Worm (Caenorhabditis elegans) whole organism, mixed stage, embryonic: ENCODE data around the gene F36H1.12.
A peak's percentile ranks its signal among the peaks of the same experiment; 100 is the strongest.

Source experiments
- M03D4.4 ChIP-seq: sonication (generic microtip); optimal IDR thresholded peaks from 2 replicates; lab custom pipeline; 2017; ENCODE audit warnings: mild to moderate bottlenecking, missing genetic modification characterization, missing compliant biosample characterization
- bed-3 ChIP-seq: fragments of 200-800 bp; sonication (Bioruptor generic); optimal IDR thresholded peaks from 3 replicates; lab custom pipeline; 2018; ENCODE audit warnings: mild to moderate bottlenecking, missing genetic modification characterization, moderate library complexity, missing compliant biosample characterization
- blmp-1 ChIP-seq: fragments of 150-350 bp; optimal IDR thresholded peaks from 2 replicates; lab custom pipeline; 2014; ENCODE audit warnings: missing biosample characterization, missing genetic modification characterization
- ceh-39 ChIP-seq: fragments of 150-350 bp; optimal IDR thresholded peaks from 2 replicates; lab custom pipeline; 2014; ENCODE audit warnings: missing biosample characterization, missing genetic modification characterization
- ceh-43 ChIP-seq: fragments of 200-800 bp; sonication (Bioruptor generic); optimal IDR thresholded peaks from 2 replicates; lab custom pipeline; 2018; ENCODE audit warnings: mild to moderate bottlenecking, missing genetic modification characterization, moderate library complexity, missing compliant biosample characterization
- ceh-83 ChIP-seq: fragments of 200-800 bp; sonication (Bioruptor generic); optimal IDR thresholded peaks from 2 replicates; lab custom pipeline; 2018; ENCODE audit warnings: mild to moderate bottlenecking, missing genetic modification characterization, missing compliant biosample characterization
- ces-1 ChIP-seq: fragments of 150-350 bp; optimal IDR thresholded peaks from 2 replicates; lab custom pipeline; 2014; ENCODE audit warnings: missing biosample characterization, missing genetic modification reagents, missing genetic modification characterization
- cnd-1 ChIP-seq: fragments of 200-800 bp; sonication (Bioruptor generic); optimal IDR thresholded peaks from 2 replicates; lab custom pipeline; 2018; ENCODE audit warnings: mild to moderate bottlenecking, missing genetic modification characterization, missing compliant biosample characterization
- drap-1 ChIP-seq: fragments of 200-800 bp; sonication (Bioruptor generic); optimal IDR thresholded peaks from 3 replicates; lab custom pipeline; 2018; ENCODE audit warnings: mild to moderate bottlenecking, missing genetic modification characterization, missing compliant biosample characterization
- elt-1 ChIP-seq: sonication (generic microtip); optimal IDR thresholded peaks from 2 replicates; lab custom pipeline; 2017; ENCODE audit warnings: missing genetic modification characterization, mild to moderate bottlenecking, missing compliant biosample characterization, antibody characterized with exemption, moderate library complexity, borderline replicate concordance; ENCODE audit not compliant: insufficient read depth
- elt-3 ChIP-seq: fragments of 150-350 bp; optimal IDR thresholded peaks from 2 replicates; lab custom pipeline; 2014; ENCODE audit warnings: missing biosample characterization, missing genetic modification characterization
- flh-1 ChIP-seq: fragments of 200-800 bp; sonication (Bioruptor generic); optimal IDR thresholded peaks from 2 replicates; lab custom pipeline; 2018; ENCODE audit warnings: mild to moderate bottlenecking, missing genetic modification characterization, moderate library complexity, missing compliant biosample characterization
- ham-2 ChIP-seq: fragments of 200-800 bp; sonication (Bioruptor generic); optimal IDR thresholded peaks from 2 replicates; lab custom pipeline; 2018; ENCODE audit warnings: mild to moderate bottlenecking, missing genetic modification characterization, missing compliant biosample characterization
- hlh-1 ChIP-seq: fragments of 150-350 bp; optimal IDR thresholded peaks from 2 replicates; lab custom pipeline; 2014; ENCODE audit warnings: missing biosample characterization, missing genetic modification reagents, missing genetic modification characterization
- lin-13 ChIP-seq: fragments of 150-350 bp; optimal IDR thresholded peaks from 2 replicates; lab custom pipeline; 2014; ENCODE audit warnings: missing biosample characterization, missing genetic modification characterization
- lsy-2 ChIP-seq: fragments of 150-350 bp; optimal IDR thresholded peaks from 2 replicates; lab custom pipeline; 2014; ENCODE audit warnings: missing biosample characterization, missing genetic modification characterization
- mab-5 ChIP-seq: fragments of 150-350 bp; optimal IDR thresholded peaks from 2 replicates; lab custom pipeline; 2014; ENCODE audit warnings: missing biosample characterization, missing genetic modification characterization
- mep-1 ChIP-seq: fragments of 150-350 bp; optimal IDR thresholded peaks from 2 replicates; lab custom pipeline; 2017; ENCODE audit warnings: missing biosample characterization, missing genetic modification reagents, missing genetic modification characterization, inconsistent platforms
- mls-2 ChIP-seq: sonication (generic microtip); optimal IDR thresholded peaks from 2 replicates; lab custom pipeline; 2016; ENCODE audit warnings: mild to moderate bottlenecking, missing genetic modification characterization, moderate library complexity, missing compliant biosample characterization
- nhr-12 ChIP-seq: fragments of 150-350 bp; optimal IDR thresholded peaks from 2 replicates; lab custom pipeline; 2014; ENCODE audit warnings: missing biosample characterization, missing genetic modification characterization
- nhr-2 ChIP-seq: fragments of 150-350 bp; optimal IDR thresholded peaks from 2 replicates; lab custom pipeline; 2014; ENCODE audit warnings: missing biosample characterization, missing genetic modification characterization
- nhr-237 ChIP-seq: fragments of 150-350 bp; optimal IDR thresholded peaks from 2 replicates; lab custom pipeline; 2014; ENCODE audit warnings: missing biosample characterization, missing genetic modification characterization
- nhr-28 ChIP-seq: fragments of 150-350 bp; optimal IDR thresholded peaks from 2 replicates; lab custom pipeline; 2014; ENCODE audit warnings: missing biosample characterization, missing genetic modification characterization
- sem-2 ChIP-seq: fragments of 200-800 bp; sonication (Bioruptor generic); optimal IDR thresholded peaks from 2 replicates; lab custom pipeline; 2018; ENCODE audit warnings: mild to moderate bottlenecking, missing genetic modification characterization, missing compliant biosample characterization
- snpc-4 ChIP-seq: fragments of 150-350 bp; optimal IDR thresholded peaks from 2 replicates; lab custom pipeline; 2014; ENCODE audit warnings: missing biosample characterization, missing genetic modification characterization
- sptf-1 ChIP-seq: sonication (generic microtip); optimal IDR thresholded peaks from 2 replicates; lab custom pipeline; 2017; ENCODE audit warnings: mild to moderate bottlenecking, missing genetic modification characterization, moderate library complexity, missing compliant biosample characterization
- tbx-8 ChIP-seq: fragments of 200-800 bp; sonication (Bioruptor generic); optimal IDR thresholded peaks from 2 replicates; lab custom pipeline; 2018; ENCODE audit warnings: mild to moderate bottlenecking, missing genetic modification characterization, moderate library complexity, missing compliant biosample characterization
- unc-120 ChIP-seq: sonication (generic microtip); optimal IDR thresholded peaks from 2 replicates; lab custom pipeline; 2017; ENCODE audit warnings: missing genetic modification characterization, missing compliant biosample characterization; ENCODE audit not compliant: poor library complexity, severe bottlenecking
- unc-39 ChIP-seq: fragments of 150-350 bp; optimal IDR thresholded peaks from 2 replicates; lab custom pipeline; 2014; ENCODE audit warnings: missing biosample characterization, missing genetic modification characterization
- unc-62 ChIP-seq: fragments of 150-350 bp; optimal IDR thresholded peaks from 2 replicates; lab custom pipeline; 2014; ENCODE audit warnings: missing biosample characterization, missing genetic modification reagents, missing genetic modification characterization
- zip-8 ChIP-seq: fragments of 150-350 bp; optimal IDR thresholded peaks from 2 replicates; lab custom pipeline; 2014; ENCODE audit warnings: missing biosample characterization, missing genetic modification characterization
- ztf-11 ChIP-seq: fragments of 150-350 bp; optimal IDR thresholded peaks from 2 replicates; lab custom pipeline; 2014; ENCODE audit warnings: missing biosample characterization, missing genetic modification characterization

The F36H1.12 gene

DNA sequence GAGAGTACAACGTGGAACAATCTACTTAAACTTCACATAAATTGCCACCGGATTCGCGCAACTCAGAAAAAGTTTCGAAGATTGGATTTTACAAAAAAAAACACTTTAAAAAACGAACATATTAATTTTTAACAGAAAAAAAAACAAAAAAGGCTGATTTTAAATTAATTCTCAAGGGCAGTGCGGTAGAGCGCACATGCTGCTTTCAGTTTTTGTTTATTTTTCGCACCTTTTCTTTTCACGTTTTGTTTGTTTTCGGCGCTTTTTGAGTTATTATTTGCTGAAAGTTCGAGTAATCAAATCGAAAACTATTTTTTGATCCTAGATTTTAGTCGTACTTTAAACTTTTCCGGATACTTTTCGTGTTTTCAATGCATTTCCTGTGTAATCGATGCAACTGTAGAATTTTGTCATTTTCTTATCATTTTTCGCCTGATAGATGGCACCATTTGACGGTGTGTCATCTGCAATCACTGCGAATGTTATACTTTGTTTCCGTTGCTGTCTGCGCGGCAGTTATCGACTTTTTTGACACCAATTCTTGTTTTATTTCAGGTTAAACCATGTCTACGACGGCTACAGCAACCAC is 33.4 kb downstream of the F36H1.12 start, which contains the start of gene F13H10.8:
F13H10.8 (plus strand) TSS at position 556 of the 589 bp plus-strand sequence.
- TF ChIP-seq blmp-1 (tag; lab: Kevin White, UChicago), result no peak
- TF ChIP-seq lin-13 (tag; lab: Kevin White, UChicago), result no peak
- no peak for TF ChIP-seq ham-2 (GFP tag; lab: Kevin White, UChicago)
- TF ChIP-seq drap-1, result no peak
- no peak for TF ChIP-seq unc-62 (GFP tag; lab: Kevin White, UChicago)
- peak; percentile 38 for TF ChIP-seq mep-1 (tag; lab: Kevin White, UChicago)
- TF ChIP-seq flh-1 (GFP tag; lab: Kevin White, UChicago), result no peak
- TF ChIP-seq mls-2 (tag; lab: Kevin White, UChicago), result no peak
- TF ChIP-seq nhr-237 (tag; lab: Kevin White, UChicago), result no peak
- no peak for TF ChIP-seq nhr-28
- TF ChIP-seq cnd-1 (tag; lab: Kevin White, UChicago), result no peak
- TF ChIP-seq ces-1, result peak; percentile 76
- no peak for TF ChIP-seq ztf-11 (tag; lab: Kevin White, UChicago)
- TF ChIP-seq lsy-2 (tag; lab: Kevin White, UChicago), result peak; percentile 7
- no peak for TF ChIP-seq nhr-2 (tag; lab: Kevin White, UChicago)

DNA sequence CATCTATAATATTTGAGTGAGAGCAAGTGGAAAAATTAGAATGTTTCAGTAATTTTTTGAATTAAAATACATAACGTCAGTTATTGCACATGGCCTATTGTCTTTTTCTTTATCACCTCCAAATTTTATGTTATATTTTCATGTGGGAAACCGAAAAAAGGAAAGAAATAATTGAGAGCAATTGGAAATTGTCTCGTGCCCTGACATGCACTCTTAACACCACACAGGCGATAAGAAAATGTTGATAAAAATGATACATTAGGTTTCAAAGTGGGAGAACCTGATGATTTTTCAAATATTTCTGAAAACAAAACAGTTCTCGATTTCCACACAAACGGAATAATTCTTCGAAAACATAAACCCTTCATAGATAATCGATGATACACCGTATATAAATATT is 37.6 kb downstream of the F36H1.12 start, which contains the start of gene F13H10.3:
F13H10.3 (minus strand) TSS at position 73 of the 400 bp plus-strand sequence.
- TF ChIP-seq zip-8 (tag; lab: Kevin White, UChicago) (no peak), M03D4.4 (tag; lab: Kevin White, UChicago) (no peak), nhr-28 (no peak), blmp-1 (tag; lab: Kevin White, UChicago) (no peak), ceh-83 (no peak), unc-120 (tag; lab: Kevin White, UChicago) (no peak), hlh-1 (no peak), snpc-4 (tag; lab: Kevin White, UChicago) (no peak), ceh-43 (no peak), tbx-8 (GFP tag; lab: Kevin White, UChicago) (no peak), cnd-1 (tag; lab: Kevin White, UChicago) (no peak), sem-2 (no peak), elt-1 (tag; lab: Kevin White, UChicago) (no peak), mab-5 (tag; lab: Kevin White, UChicago) (no peak), flh-1 (GFP tag; lab: Kevin White, UChicago) (no peak), sptf-1 (no peak), nhr-2 (tag; lab: Kevin White, UChicago) (no peak), lin-13 (tag; lab: Kevin White, UChicago) (no peak)

DNA sequence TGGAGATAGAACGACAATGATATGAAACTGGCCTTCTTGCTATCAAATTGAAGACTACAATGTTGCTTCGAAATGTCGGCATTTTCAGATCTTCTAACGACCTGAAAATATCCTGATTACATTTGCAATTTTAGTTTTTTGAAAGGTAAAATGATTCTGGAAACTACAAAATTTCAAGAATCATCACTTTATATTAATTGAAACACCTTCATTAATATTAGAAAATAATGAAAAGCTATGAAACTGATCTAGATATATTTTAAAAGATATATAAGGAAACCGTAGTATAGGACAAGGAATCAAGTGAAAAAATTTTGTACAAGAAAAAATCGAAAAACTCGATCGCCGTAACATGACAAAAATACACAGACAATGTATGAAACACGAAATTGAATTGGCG is 41.6 kb downstream of the F36H1.12 start, which contains the start of gene ndx-9:
ndx-9 (minus strand) TSS at position 101 of the 400 bp plus-strand sequence.
- TF ChIP-seq snpc-4 (tag; lab: Kevin White, UChicago), result no peak
- no peak for TF ChIP-seq nhr-2 (tag; lab: Kevin White, UChicago)
- no peak for TF ChIP-seq ceh-39 (tag; lab: Kevin White, UChicago)
- TF ChIP-seq unc-39 (tag; lab: Kevin White, UChicago), result no peak
- no peak for TF ChIP-seq ces-1
- no peak for TF ChIP-seq bed-3 (GFP tag; lab: Kevin White, UChicago)
- no peak for TF ChIP-seq tbx-8 (GFP tag; lab: Kevin White, UChicago)
- TF ChIP-seq drap-1, result no peak
- TF ChIP-seq ceh-43, result no peak
- no peak for TF ChIP-seq mep-1 (tag; lab: Kevin White, UChicago)
- TF ChIP-seq lin-13 (tag; lab: Kevin White, UChicago), result no peak
- no peak for TF ChIP-seq elt-3 (tag; lab: Kevin White, UChicago)
- no peak for TF ChIP-seq sem-2
- TF ChIP-seq nhr-237 (tag; lab: Kevin White, UChicago), result no peak
- TF ChIP-seq ham-2 (GFP tag; lab: Kevin White, UChicago), result no peak
- no peak for TF ChIP-seq nhr-28
- no peak for TF ChIP-seq nhr-12 (tag; lab: Kevin White, UChicago)
- TF ChIP-seq sptf-1, result no peak

DNA sequence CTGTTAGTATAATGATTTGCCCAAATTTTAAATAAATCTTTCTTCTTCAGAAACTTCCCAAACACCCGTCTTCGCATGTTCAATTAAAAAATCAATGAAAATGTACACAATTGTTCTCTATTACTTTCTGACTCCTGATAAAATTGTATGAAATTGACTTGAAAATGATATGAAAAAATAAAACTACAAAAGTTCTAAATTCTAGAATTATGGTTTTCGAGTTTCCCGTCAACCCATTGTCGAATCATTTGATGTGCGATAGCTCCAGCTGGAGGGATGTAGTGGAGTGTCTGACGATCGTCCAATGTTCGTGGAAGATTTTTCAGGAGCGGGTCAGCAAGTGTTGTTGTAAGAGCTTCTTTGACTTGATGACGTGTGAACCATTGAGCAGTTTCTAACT is 43.6 kb downstream of the F36H1.12 start:
- TF ChIP-seq tbx-8 (GFP tag; lab: Kevin White, UChicago) (no peak), ceh-43 (no peak), cnd-1 (tag; lab: Kevin White, UChicago) (no peak)
